Worm (Caenorhabditis elegans): ENCODE measurements around the gene Y25C1A.7.
A peak's percentile ranks its signal among the peaks of the same experiment; 100 is the strongest.

Y25C1A.7 gene

ce11 chrII:3056266-3056872, 14.5 kb downstream of the Y25C1A.7 start, which contains the start of gene lin-8:
lin-8 (plus strand) TSS chrII:3056822.
- TF ChIP-seq nhr-20 (tag; optimal IDR thresholded peaks at IDR 0.05) (no peak), alr-1 (tag; optimal IDR thresholded peaks at IDR 0.05; ENCODE audit: borderline replicate concordance) (no peak), swsn-7 (tag; optimal IDR thresholded peaks at IDR 0.05) (no peak), mdl-1 (tag; optimal IDR thresholded peaks at IDR 0.05) (no peak), ceh-63 (GFP tag; optimal IDR thresholded peaks at IDR 0.05) (no peak), egl-13 (tag; optimal IDR thresholded peaks at IDR 0.05) (no peak), elt-2 (tag; optimal IDR thresholded peaks at IDR 0.05) (no peak), zip-4 (GFP tag; optimal IDR thresholded peaks at IDR 0.05) (no peak), dpl-1 (GFP tag; optimal IDR thresholded peaks at IDR 0.05) (no peak), tbx-2 (tag; optimal IDR thresholded peaks at IDR 0.05) (no peak), nhr-90 (tag; optimal IDR thresholded peaks at IDR 0.05; ENCODE audit: poor library complexity) (no peak)

ce11 chrII:3055531-3055930, 15.3 kb downstream of the Y25C1A.7 start:
- no peak for TF ChIP-seq tbx-2 (tag; optimal IDR thresholded peaks at IDR 0.05)
- peak; percentile 33 for TF ChIP-seq mep-1 (tag; optimal IDR thresholded peaks at IDR 0.05)
- TF ChIP-seq nhr-47 (tag; optimal IDR thresholded peaks at IDR 0.05), result peak; percentile 27
- TF ChIP-seq egl-27 (tag; optimal IDR thresholded peaks at IDR 0.05), result no peak
- TF ChIP-seq alr-1 (tag; optimal IDR thresholded peaks at IDR 0.05; ENCODE audit: borderline replicate concordance), result no peak
- no peak for TF ChIP-seq Y116A8C.19 (tag; optimal IDR thresholded peaks at IDR 0.05; ENCODE audit: borderline replicate concordance)
- no peak for TF ChIP-seq egl-13 (tag; optimal IDR thresholded peaks at IDR 0.05)
- peak; percentile 20 to 22 for TF ChIP-seq lin-35 (GFP tag; optimal IDR thresholded peaks at IDR 0.05)
- no peak for TF ChIP-seq lir-3 (tag; optimal IDR thresholded peaks at IDR 0.05; ENCODE audit: poor library complexity)
- no peak for TF ChIP-seq mab-9 (GFP tag; IDR thresholded peaks at IDR 0.05)
- peak; percentile 9 for TF ChIP-seq dsc-1 (tag; optimal IDR thresholded peaks at IDR 0.05)
- TF ChIP-seq irx-1 (tag; optimal IDR thresholded peaks at IDR 0.05), result no peak
- no peak for TF ChIP-seq ces-1 (GFP tag; optimal IDR thresholded peaks at IDR 0.05)
- no peak for TF ChIP-seq unc-62 (GFP tag; optimal IDR thresholded peaks at IDR 0.05)
- TF ChIP-seq pqm-1 (tag; optimal IDR thresholded peaks at IDR 0.05), result no peak
- no peak for TF ChIP-seq hlh-17 (GFP tag; optimal IDR thresholded peaks at IDR 0.05; ENCODE audit: borderline replicate concordance)
- no peak for TF ChIP-seq C04F5.9 (tag; optimal IDR thresholded peaks at IDR 0.05)
- TF ChIP-seq sup-37 (GFP tag; optimal IDR thresholded peaks at IDR 0.05), result no peak
- TF ChIP-seq rnt-1 (tag; optimal IDR thresholded peaks at IDR 0.05), result peak; percentile 24
- no peak for TF ChIP-seq fkh-4 (tag; optimal IDR thresholded peaks at IDR 0.05; ENCODE audit: borderline replicate concordance)
- TF ChIP-seq blmp-1 (tag; optimal IDR thresholded peaks at IDR 0.05), result no peak
- TF ChIP-seq aha-1 (tag; optimal IDR thresholded peaks at IDR 0.05), result no peak
- no peak for TF ChIP-seq vab-15 (tag; optimal IDR thresholded peaks at IDR 0.05)
- TF ChIP-seq unc-30 (tag; optimal IDR thresholded peaks at IDR 0.05), result no peak
- TF ChIP-seq dpl-1 (GFP tag; optimal IDR thresholded peaks at IDR 0.05), result peak in 1 of 3 experiments; percentile 9
- no peak for TF ChIP-seq nhr-76 (tag; optimal IDR thresholded peaks at IDR 0.05)
- no peak for TF ChIP-seq isw-1 (GFP tag; IDR thresholded peaks at IDR 0.05)
- no peak for TF ChIP-seq efl-3 (GFP tag; optimal IDR thresholded peaks at IDR 0.05)
- TF ChIP-seq ztf-4 (tag; optimal IDR thresholded peaks at IDR 0.05), result no peak
- peak in 1 of 3 experiments; percentile 49 for TF ChIP-seq ceh-82 (tag; optimal IDR thresholded peaks at IDR 0.05)
- TF ChIP-seq snu-23 (GFP tag; optimal IDR thresholded peaks at IDR 0.05), result peak; percentile 20
- no peak for TF ChIP-seq nhr-85 (tag)
- peak; percentile 17 for TF ChIP-seq skn-1 (tag; optimal IDR thresholded peaks at IDR 0.05)
- peak; percentile 73 for TF ChIP-seq lin-14 (GFP tag; optimal IDR thresholded peaks at IDR 0.05)

All from whole organism, L1 larva.